Worm (Caenorhabditis elegans) whole organism, dauer: ENCODE results near the gene msra-1.

Experiments
- unc-62 ChIP-seq: sonication (generic microtip); optimal IDR thresholded peaks from 2 replicates; lab custom pipeline; 2017; ENCODE audit warnings: missing biosample characterization, missing genetic modification reagents, missing genetic modification characterization

Gene msra-1

DNA sequence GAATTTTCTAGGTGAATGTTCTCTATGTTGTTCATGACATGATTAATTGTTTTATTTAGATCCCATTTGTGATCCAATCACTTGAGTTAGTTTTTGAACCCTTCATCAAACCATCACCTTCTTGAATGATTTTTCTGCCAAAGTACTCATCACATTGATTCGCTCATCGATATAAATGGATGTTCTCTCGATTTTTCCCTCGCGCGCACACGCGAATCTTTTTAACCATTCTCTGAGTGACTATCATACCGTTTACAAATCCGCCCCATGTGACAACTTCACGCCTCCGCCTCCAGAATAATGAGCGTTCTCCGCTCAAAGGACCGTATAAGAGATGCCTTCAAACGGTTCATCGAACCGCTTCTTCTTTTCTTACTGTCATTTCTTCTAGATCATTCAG, 21.0 kb downstream of the msra-1 start:
- TF ChIP-seq unc-62 = no peak

DNA sequence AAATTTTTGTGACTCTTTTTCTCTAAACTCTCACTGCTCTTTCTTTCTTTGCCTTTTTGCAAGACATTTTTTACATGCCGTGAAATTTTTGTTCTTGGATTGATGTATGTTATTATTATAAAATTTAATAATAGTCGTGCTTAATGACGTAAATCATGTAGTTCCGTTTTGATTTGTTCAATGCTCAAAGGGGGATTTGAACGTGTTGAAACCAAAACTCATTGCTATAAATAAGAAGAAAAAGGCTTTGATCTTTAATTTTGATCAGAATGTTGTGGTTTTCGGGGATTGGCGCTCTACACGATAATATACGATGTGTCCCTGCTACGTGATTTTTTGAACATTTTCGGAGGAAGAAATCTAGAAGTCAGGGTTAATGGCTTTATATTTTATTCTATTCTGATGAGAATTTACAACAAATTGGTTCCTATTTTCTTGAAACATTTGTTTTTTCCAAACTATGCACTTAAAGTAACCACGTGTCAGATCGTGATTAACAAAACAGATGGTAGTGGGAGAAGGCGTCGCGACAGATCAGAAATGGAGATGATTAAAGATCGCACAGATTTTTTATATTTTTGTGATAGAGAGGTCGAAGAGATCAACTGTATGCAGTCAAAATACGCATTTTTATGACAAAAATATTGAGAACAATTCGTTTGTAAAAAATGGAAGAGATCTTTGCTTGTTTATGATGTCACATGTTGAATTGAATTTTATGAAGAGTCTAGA, 22.1 kb downstream of the msra-1 start:
- no peak for TF ChIP-seq unc-62

DNA sequence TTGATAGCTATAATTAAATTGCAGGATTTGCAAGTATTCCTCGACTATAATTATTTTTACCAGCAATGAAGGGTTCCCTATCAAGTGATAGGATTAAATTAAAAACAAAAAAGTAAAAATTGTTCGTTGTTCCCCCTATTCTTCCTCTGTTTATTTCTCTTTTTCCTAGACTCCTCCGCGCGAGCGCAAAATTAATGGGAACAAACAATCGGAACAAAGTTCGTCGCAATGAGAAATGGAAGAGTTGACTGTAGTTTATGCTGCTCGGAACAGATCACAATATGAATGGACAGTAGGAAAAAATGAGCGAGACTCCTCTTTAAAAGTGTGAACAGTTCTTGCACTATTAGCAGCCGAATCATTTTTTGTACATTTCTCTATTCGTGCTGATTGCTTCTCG, 23.1 kb downstream of the msra-1 start:
- no peak for TF ChIP-seq unc-62

DNA sequence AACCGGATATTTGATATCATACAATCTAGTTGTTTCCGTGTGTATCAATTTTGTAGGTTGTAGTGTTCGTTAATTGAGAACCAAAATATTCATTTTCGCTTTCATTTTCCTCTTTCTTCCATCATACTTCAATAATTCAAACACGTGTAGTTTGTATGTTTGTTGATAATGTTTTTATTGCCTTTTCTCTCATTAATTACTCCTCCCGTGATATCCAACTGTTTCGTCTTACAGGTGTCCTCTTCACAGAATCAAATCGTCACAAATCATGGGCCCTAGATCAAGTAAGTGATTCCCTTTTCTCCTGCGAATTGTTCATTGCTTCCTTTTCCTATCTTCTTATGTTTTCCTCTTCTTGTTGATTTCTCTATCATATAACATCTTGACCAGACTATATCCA, 24.8 kb downstream of the msra-1 start, which contains the start of gene nhr-21:
TSS of gene nhr-21 (plus strand) at position 235 of the 400 bp plus-strand sequence.
- no peak for TF ChIP-seq unc-62

DNA sequence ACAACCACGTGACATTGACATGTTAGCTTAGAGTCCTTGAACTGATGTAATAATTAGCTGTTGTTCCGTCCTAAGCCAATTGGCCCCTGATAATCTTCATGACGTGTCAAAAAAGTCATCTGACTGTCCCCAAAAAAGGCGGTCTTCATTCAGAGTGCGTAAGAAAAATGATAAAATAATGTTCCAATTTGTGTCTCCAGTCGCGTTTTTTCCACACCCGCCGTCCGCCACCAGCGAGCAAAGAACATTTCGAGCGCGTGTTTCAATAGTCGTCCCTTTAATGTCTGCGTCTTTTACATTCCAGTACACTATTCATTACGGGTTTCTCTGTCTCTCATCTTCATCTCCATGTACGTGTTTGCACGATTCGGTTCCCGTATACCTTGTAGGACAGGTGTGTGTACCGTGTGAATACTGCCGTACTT, 26.4 kb downstream of the msra-1 start:
- TF ChIP-seq unc-62 = no peak

DNA sequence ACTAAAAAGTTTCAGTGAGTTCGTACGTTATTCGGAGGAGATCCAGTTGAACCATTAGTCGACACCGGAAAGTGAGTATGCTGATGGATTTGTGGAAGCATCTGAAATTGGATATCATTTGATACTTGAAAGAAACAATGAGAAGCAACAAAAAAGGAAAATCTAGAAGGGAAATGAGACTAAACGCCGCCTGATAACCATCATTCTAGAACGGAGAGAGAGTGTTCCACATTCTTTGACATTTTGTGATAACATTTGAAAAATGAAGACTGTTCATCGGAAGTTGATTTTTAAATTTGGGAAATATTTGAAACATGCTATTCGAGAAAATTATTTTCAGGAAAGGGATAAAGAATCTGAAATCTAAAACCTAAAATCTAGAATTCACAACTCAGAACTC, 32.6 kb downstream of the msra-1 start, which contains the start of gene npax-1:
TSS of gene npax-1 (minus strand) at position 101 of the 400 bp plus-strand sequence.
- no peak for TF ChIP-seq unc-62

DNA sequence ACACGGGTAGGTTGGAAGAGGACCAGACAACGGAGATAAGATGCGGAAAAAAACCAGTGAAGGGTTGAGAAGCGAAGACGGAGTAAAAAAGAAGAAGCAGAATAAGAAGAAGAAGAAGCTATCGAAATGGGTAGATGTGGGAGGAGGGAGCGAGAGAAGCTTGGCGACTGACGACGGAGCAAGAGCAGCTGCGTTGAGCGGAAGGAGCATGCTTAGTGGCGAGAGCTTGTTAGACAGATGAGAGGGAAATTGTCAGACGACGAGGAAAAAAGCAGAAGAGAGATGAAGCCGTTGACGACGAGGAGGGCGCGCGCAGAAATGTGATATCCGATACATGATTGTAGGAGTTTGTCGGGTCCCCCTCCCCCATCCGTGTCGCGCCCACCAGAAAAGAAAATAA, 36.8 kb downstream of the msra-1 start:
- no peak for TF ChIP-seq unc-62

DNA sequence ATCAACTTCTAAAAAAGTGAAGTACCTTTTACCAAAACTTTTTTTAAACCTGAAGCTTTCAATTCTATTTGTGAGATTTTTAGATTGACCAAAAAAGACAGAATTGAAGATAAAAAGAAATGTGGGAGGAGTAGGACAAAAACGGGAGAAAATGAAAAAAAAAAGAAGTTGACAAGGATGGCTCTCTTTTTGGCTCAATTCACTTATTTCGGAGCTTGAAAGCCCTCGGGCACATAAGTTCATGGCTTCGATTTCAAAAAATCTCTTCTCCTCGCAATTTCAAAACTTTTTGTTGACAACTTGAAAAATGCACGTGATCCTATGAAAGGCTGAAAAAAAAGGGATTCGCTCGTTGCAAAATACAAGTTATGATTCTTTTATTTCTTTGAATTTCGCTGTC, 37.6 kb downstream of the msra-1 start:
- TF ChIP-seq unc-62 = no peak

DNA sequence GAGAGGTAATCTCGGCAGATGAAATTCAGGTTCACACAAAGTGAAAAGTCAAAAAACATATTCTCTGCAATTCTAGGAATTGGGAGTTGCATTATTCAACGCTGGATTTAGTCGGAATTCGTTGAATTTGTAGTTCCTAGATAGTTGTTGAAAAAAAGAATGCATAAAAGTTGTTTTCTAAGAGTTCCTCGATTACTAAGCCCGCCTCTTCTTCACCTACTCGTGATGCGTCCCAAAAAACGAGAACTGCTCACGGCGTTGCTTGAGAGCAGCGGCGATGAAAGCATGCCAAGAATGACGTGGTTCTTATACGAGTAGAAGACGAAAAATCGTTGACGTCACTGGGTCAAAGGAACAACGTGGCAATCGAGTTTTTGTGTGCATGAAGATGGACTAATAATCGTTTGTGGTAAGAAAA, 38.8 kb downstream of the msra-1 start:
- no peak for TF ChIP-seq unc-62

DNA sequence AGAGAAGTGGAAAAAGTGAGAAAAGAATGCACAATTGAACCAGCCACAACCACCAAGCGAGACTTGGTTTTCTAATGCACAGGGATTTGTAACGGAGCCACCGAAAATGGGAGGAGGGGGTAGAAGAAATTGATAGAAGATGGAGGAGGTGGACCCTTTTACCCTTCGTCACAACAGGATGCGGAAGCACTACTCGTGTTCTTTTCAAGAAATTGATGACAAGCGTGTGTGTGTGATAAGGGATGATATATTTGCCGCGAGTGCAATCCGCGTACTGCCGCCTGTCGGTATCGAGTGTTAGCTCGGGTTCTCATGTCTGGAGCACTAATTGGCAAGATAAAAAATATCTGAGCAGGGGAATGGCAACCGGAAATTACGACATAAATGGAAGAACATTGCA, 39.9 kb downstream of the msra-1 start, which contains the start of gene F21D12.3:
TSS of gene F21D12.3 (minus strand) at position 101 of the 400 bp plus-strand sequence.
- no peak for TF ChIP-seq unc-62

DNA sequence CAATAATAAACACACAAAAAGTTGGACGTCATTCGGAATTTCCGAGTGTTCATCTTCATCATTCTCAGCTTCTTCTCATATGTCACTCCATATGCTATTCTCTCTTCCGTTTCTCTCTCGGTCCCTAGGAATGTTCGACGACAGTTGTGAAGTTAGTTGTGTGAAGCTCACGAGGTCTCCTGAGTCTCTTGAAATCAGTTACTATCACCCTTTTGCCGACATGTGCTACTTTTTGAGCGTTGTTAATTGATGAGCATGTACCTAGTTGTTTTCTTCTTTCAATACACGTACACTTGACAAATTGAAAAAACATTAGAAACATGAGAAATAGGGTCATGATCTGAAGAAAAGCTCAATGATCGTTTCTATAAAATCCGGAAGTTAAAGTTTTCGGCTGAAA, 40.5 kb downstream of the msra-1 start:
- no peak for TF ChIP-seq unc-62

DNA sequence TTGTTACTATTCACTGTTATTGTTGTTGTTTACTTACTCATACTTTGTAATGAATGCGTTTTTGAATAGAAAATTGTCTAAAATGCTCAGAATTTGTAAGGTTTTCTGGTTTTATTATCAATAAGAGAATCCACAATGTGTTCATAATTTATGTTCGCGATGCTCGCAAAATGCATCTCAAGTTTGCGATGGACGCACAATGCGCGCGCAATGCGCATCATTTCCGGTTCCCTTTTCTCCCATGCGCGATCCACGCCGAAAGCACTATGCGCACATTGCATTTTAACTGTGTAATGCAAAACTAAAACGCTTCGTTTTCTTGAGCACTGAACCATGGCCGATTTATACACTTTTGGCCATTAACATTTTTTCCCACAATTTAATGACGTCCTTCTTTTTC, 44.4 kb downstream of the msra-1 start:
- TF ChIP-seq unc-62 = no peak

DNA sequence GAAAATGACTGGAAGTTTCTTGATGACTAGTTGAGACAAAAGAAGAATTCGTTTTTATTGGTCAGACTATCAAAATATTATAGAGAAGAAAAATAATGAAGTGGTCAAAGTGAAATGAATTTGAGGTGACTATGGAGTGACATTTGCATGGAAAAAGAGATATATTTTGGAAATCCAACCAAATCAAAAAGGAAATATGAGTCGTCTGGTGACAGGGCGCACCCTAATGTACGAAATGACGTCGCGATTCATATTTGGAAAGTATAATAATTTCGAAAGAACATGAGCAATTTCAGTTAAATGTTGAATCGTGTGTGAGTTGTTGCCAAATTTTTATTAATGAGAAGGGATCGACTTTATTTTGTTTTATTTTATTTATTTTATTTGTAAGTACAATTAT, 46.4 kb downstream of the msra-1 start, which contains the start of gene F21D12.2:
TSS of gene F21D12.2 (plus strand) at position 301 of the 400 bp plus-strand sequence.
- TF ChIP-seq unc-62 = no peak

DNA sequence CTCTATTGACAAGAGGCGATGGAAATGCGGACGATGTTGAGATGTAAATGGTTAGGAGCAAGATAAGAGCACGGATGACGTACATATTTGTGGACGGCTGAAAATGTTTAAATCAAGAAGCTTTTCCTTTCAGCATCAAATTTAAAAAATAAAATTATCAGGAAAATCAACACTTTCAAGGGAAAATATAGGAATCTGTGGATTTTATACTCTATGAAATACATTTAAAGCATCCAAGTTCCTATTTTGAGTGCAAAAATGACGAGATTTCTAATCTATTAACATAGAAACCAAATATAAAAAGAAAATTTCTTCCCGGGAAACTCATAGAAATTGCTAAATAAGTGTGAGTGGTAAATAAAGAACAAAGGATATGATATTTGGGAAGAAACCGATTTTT, 49.8 kb downstream of the msra-1 start, which contains the start of gene F45E12.6:
TSS of gene F45E12.6 (minus strand) at position 101 of the 400 bp plus-strand sequence.
- TF ChIP-seq unc-62 = no peak
